Worm (Caenorhabditis elegans): ENCODE data around the gene lgc-28.
"Not testable (repeated sequence)": the region's sequence is repeated elsewhere in the genome, so short reads cannot be mapped to it uniquely, and the experiment has no call there.

Gene lgc-28

DNA sequence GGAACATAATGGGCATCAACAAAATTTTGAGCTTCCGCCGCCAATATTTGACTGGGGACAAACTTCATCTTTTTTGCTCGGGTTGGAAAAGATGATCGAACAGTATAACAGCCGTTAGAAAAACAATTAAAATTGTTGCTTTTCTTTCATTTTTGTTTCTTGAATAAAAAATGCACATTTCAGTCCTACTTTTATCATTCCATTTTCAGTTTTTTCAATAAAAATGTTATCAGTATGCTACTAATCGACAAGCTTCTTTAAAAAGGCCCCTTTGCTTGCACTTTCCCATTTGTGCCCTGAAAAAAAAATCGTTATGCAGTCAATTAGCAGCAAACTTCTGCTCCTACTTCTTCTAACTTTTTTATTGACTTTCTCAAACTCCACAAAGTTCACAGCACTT is 16.9 kb downstream of the lgc-28 start, which contains the start of gene F22E5.7:
Gene F22E5.7, plus strand, starts transcription at position 301 of the 400 bp plus-strand sequence.
- TF ChIP-seq ceh-28 (tag; optimal IDR thresholded peaks at IDR 0.05) (no peak), pha-4 (tag; optimal IDR thresholded peaks at IDR 0.05) (no peak), fkh-10 (GFP tag; optimal IDR thresholded peaks at IDR 0.05) (no peak), nhr-11 (tag; optimal IDR thresholded peaks at IDR 0.05) (no peak), lin-39 (tag; optimal IDR thresholded peaks at IDR 0.05) (no peak), ZK546.5 (tag; optimal IDR thresholded peaks at IDR 0.05) (no peak), nhr-67 (tag; optimal IDR thresholded peaks at IDR 0.05) (no peak), fkh-2 (tag; optimal IDR thresholded peaks at IDR 0.05) (no peak), ama-1 (optimal IDR thresholded peaks at IDR 0.05) (no peak), jun-1 (tag; optimal IDR thresholded peaks at IDR 0.05) (no peak), ceh-9 (tag; optimal IDR thresholded peaks at IDR 0.05) (no peak), eor-1 (tag; optimal IDR thresholded peaks at IDR 0.05) (no peak), lsy-12 (tag; optimal IDR thresholded peaks at IDR 0.05) (no peak), nhr-23 (tag; optimal IDR thresholded peaks at IDR 0.05) (no peak), skn-1 (tag; optimal IDR thresholded peaks at IDR 0.05) (no peak), ceh-82 (tag; optimal IDR thresholded peaks at IDR 0.05) (no peak), snpc-4 (tag; optimal IDR thresholded peaks at IDR 0.05) (no peak)

DNA sequence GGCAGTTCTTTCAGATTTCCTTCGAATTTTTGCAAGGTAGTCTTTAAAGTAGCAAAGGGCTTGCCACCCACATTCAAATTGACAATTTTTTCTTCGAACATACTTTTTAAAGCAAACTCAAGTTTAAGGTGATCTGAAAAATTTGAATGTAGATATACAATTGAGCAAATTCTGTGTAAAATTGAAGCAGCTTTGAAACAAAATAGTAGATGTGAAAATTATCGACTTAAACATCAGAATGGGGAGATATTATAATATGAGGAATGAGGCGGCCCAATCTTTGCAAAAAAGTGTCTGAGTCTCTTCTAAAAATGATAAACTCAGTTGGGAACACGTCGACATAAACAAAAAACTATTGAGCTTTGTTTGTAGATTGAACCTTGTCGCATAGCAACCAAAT is 19.6 kb downstream of the lgc-28 start, which contains the start of gene F22E5.11:
Gene F22E5.11, minus strand, starts transcription at position 101 of the 400 bp plus-strand sequence.
- TF ChIP-seq sea-2 (GFP tag; optimal IDR thresholded peaks at IDR 0.05) (no peak), fkh-2 (tag; optimal IDR thresholded peaks at IDR 0.05) (no peak), daf-12 (tag; optimal IDR thresholded peaks at IDR 0.05) (no peak), fkh-10 (GFP tag; optimal IDR thresholded peaks at IDR 0.05) (no peak), ceh-28 (tag; optimal IDR thresholded peaks at IDR 0.05) (no peak), nhr-28 (tag; optimal IDR thresholded peaks at IDR 0.05) (no peak), pha-4 (tag; optimal IDR thresholded peaks at IDR 0.05) (no peak), R02D3.7 (tag; optimal IDR thresholded peaks at IDR 0.05) (no peak), skn-1 (tag; optimal IDR thresholded peaks at IDR 0.05) (no peak), fos-1 (tag; optimal IDR thresholded peaks at IDR 0.05) (no peak), lin-15B (tag; optimal IDR thresholded peaks at IDR 0.05) (no peak), nhr-237 (tag; optimal IDR thresholded peaks at IDR 0.05) (no peak)

DNA sequence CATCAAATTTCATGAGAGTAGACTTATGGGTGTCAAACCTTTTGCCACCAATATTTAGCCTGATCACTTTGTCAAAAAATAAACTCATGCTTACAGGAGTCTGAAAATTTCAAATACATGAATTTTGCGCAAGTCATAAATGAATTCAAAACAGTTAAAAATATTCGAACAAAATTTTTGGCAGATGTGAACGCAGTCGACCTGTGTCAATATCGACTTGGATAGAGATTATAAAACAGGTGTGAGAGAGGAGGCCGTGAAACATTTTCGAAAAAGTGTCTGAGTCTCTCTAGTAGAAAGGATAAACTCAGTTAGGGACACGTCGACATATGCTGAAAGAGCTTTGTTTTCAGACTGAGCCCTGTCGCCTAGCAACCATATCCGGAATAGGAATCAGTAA is 21.9 kb downstream of the lgc-28 start, which contains the start of gene F22E5.12:
Gene F22E5.12, minus strand, starts transcription at position 101 of the 400 bp plus-strand sequence.
- TF ChIP-seq pha-4, eor-1, ZK546.5 (tag; optimal IDR thresholded peaks at IDR 0.05): not testable (repeated sequence)

DNA sequence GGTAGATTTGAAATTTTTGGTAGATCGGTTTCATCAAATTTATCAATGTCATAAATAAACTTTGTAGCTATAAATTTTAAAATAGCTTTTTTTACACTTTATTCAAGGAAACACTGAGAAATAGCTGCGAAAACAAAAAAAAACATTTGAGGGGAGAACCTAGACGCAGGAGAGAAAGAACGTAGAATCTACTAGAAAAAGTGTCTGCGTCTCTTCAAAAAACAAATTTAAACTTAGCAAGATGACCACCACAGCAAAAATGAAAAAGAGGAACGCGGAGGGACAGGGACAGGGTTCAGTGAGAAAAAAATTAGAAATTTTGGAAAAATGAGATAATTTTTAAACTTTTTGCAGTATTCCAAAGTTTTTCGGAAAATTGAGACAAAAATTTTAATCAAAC is 24.1 kb downstream of the lgc-28 start:
- TF ChIP-seq nhr-67 (tag; optimal IDR thresholded peaks at IDR 0.05) (no peak), hmg-11 (tag; optimal IDR thresholded peaks at IDR 0.05) (peak; percentile 34), pha-4 (tag; optimal IDR thresholded peaks at IDR 0.05) (peak; percentile 43), nfya-1 (tag; optimal IDR thresholded peaks at IDR 0.05; ENCODE audit: insufficient read depth) (peak; percentile 51), snpc-4 (tag; optimal IDR thresholded peaks at IDR 0.05) (peak; percentile 7)

DNA sequence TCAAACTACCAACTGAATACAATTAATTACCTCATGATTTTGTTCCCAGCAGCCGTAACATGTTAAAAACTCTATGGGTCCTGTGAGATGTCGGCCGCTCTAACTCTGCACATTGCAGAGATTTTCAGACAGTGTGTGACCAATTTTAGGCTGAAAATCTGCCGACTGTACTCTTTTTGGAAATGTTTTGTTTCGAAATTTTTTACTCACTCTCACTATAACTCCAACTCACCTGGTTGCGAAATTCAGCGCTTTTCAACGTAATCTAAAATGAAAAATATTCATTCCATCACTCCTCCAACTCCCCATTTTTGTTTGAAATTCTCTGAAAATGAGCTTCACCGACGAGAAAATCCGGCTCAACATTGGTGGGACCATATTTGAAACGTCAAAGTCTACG is 24.6 kb downstream of the lgc-28 start, which contains the start of the genes F22E5.13 and F22E5.6:
Gene F22E5.13, minus strand, starts transcription at position 101 of the 400 bp plus-strand sequence.
Gene F22E5.6, plus strand, starts transcription at position 297 of the 400 bp plus-strand sequence.
- no peak for TF ChIP-seq fos-1 (tag; optimal IDR thresholded peaks at IDR 0.05)
- TF ChIP-seq elt-1 (tag; optimal IDR thresholded peaks at IDR 0.05): no peak
- no peak for TF ChIP-seq aly-2 (tag; optimal IDR thresholded peaks at IDR 0.05)
- TF ChIP-seq jun-1 (tag; optimal IDR thresholded peaks at IDR 0.05): no peak
- TF ChIP-seq egl-27 (tag; optimal IDR thresholded peaks at IDR 0.05): no peak
- no peak for TF ChIP-seq unc-62 (GFP tag; optimal IDR thresholded peaks at IDR 0.05)
- TF ChIP-seq snpc-4 (tag; optimal IDR thresholded peaks at IDR 0.05): no peak
- no peak for TF ChIP-seq R02D3.7 (tag; optimal IDR thresholded peaks at IDR 0.05)
- no peak for TF ChIP-seq ztf-11 (tag; optimal IDR thresholded peaks at IDR 0.05)
- TF ChIP-seq mml-1 (tag; optimal IDR thresholded peaks at IDR 0.05): no peak
- no peak for TF ChIP-seq nhr-23 (tag; optimal IDR thresholded peaks at IDR 0.05)
- TF ChIP-seq nhr-237 (tag; optimal IDR thresholded peaks at IDR 0.05): no peak
- no peak for TF ChIP-seq pqm-1 (tag; optimal IDR thresholded peaks at IDR 0.05)
- TF ChIP-seq daf-12 (tag; optimal IDR thresholded peaks at IDR 0.05): no peak
- no peak for TF ChIP-seq nhr-12 (tag; optimal IDR thresholded peaks at IDR 0.05)
- TF ChIP-seq pha-4 (tag; optimal IDR thresholded peaks at IDR 0.05): no peak
- TF ChIP-seq tbx-2 (tag; optimal IDR thresholded peaks at IDR 0.05): no peak
- TF ChIP-seq lin-15B (tag; optimal IDR thresholded peaks at IDR 0.05): no peak

Data from whole organism, L3 larva.